Worm (Caenorhabditis elegans): ENCODE measurements around the gene bcc-1.

DNA sequence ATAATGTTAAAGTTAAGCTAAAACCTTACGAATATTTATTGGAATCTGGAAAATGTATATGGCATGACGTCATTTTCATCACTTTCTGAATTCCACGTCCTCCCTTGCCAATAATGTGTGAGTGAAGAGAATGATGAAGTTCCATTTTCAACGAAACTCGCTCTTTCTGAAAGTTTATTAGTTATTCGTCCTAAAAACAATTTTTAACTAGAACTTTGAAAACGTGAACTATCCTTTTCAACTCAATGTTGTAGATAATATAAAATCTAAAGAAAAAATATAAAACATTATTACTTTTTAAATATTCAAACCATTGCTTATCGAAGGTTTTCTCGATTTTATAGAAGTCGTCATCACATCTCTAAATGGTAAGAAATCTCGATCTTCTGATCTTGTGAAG is 2.8 kb downstream of the bcc-1 start, which contains the start of gene M7.7:
- TF ChIP-seq elt-2 (tag; optimal IDR thresholded peaks at IDR 0.05) = no peak
- no peak for TF ChIP-seq ceh-14 (tag; optimal IDR thresholded peaks at IDR 0.05)
- TF ChIP-seq pax-1 (tag; optimal IDR thresholded peaks at IDR 0.05) = no peak
- TF ChIP-seq unc-42 (tag; optimal IDR thresholded peaks at IDR 0.05) = no peak
- TF ChIP-seq ama-1 (optimal IDR thresholded peaks at IDR 0.05) = no peak
- no peak for TF ChIP-seq ceh-30 (tag; optimal IDR thresholded peaks at IDR 0.05)
- TF ChIP-seq nhr-11 (tag; optimal IDR thresholded peaks at IDR 0.05) = no peak
- TF ChIP-seq sox-2 (GFP tag; IDR thresholded peaks at IDR 0.05) = no peak
- no peak for TF ChIP-seq ceh-48 (tag; optimal IDR thresholded peaks at IDR 0.05)
- TF ChIP-seq T23F11.4 (GFP tag; optimal IDR thresholded peaks at IDR 0.05) = no peak
- TF ChIP-seq rnt-1 (tag; optimal IDR thresholded peaks at IDR 0.05) = no peak
- no peak for TF ChIP-seq C38D4.7 (GFP tag; optimal IDR thresholded peaks at IDR 0.05)
- no peak for TF ChIP-seq tbx-2 (tag; optimal IDR thresholded peaks at IDR 0.05)
- TF ChIP-seq dve-1 (tag; optimal IDR thresholded peaks at IDR 0.05) = no peak

Data from whole organism, late embryonic.